Fruit fly (Drosophila melanogaster): Measurements from ENCODE around the gene GstD1.

DNA sequence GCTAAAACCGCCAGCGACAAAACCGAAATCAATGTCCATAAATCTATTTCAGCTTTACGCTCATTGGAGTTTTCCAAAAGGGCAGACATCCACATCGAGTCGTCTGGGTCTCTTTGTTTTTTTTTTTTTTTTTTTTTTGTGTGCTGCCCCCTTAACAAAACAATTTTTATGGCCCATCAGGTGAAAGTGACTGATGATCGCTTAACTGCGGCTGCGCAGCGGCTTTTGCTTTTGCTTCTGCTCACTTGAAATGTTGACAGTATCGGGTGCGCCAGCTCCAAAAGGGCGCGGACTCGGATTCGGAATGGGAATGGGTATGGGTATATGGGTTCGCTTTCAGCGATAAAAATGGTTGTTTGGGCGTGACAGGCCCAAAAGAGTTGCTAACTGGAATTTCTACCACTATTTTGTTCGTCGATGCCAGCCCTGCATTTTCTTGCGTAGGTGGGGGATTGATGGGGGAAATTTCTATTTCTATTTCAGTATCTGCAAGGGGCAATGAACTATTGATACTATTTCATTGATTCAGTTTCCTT is 7.0 kb downstream of the GstD1 start:
- TF ChIP-seq CG1620 (GFP tag; optimal IDR thresholded peaks at IDR 0.05) (no peak), tj (GFP tag; optimal IDR thresholded peaks at IDR 0.05) (no peak), toe (GFP tag; optimal IDR thresholded peaks at IDR 0.05) (no peak), pad (GFP tag; optimal IDR thresholded peaks at IDR 0.05) (no peak), cnc (optimal IDR thresholded peaks at IDR 0.05) (no peak), CG7045 (GFP tag; optimal IDR thresholded peaks at IDR 0.05) (no peak), bab1 (GFP tag; optimal IDR thresholded peaks at IDR 0.05) (no peak), kay (GFP tag; ENCODE audit: borderline replicate concordance) (no peak), Clk (GFP tag; optimal IDR thresholded peaks at IDR 0.05) (no peak), CG7101 (tag; optimal IDR thresholded peaks at IDR 0.05) (no peak), Crg-1 (GFP tag; optimal IDR thresholded peaks at IDR 0.05) (no peak), Hr96 (GFP tag; optimal IDR thresholded peaks at IDR 0.05) (no peak)
